Fruit fly (Drosophila melanogaster): ENCODE data around the gene CycB3.

- no peak for TF ChIP-seq CG8478 (optimal IDR thresholded peaks at IDR 0.05)
- TF ChIP-seq CTCF (optimal IDR thresholded peaks at IDR 0.05) = no peak
These were observed 30.2 kb upstream of the CycB3 start, which contains the start of gene CG10845 for dm6 chr3R:24900816-24901215.

All from S2 (cell line).